Worm (Caenorhabditis elegans): ENCODE measurements around the gene pir-2.
A peak's percentile ranks its signal among the peaks of the same experiment; 100 is the strongest.

pir-2 gene

DNA sequence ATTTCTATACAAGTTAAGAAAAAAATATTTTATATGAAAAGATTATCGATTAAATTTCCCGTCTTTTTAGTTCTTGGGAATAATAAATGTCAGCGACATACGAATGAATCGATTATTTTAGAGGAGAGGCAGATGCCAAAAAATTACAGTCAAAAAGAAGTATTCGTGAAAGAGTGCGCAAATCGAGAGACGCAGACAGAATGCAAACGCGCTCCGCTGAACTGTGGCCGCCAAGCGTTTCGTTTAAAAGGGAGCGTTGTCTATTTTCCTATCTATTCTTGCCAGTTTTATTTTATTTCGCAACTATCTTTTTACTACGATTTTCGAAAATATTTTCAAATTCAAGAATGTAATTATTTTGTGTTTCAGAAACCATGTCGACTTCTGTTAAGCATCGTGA, 23.7 kb upstream of the pir-2 start, which contains the start of gene baf-1 (continued):
- TF ChIP-seq mab-9 (GFP tag; IDR thresholded peaks at IDR 0.05) (no peak), nhr-19 (GFP tag; conservative IDR thresholded peaks at IDR 0.05) (peak; percentile 46), nhr-28 (tag; optimal IDR thresholded peaks at IDR 0.05) (no peak), ceh-8 (GFP tag; optimal IDR thresholded peaks at IDR 0.05) (no peak), fkh-10 (GFP tag; optimal IDR thresholded peaks at IDR 0.05) (no peak), unc-98 (GFP tag; IDR thresholded peaks at IDR 0.05) (no peak), ama-1 (optimal IDR thresholded peaks at IDR 0.05) (no peak), C04F5.9 (tag; optimal IDR thresholded peaks at IDR 0.05) (no peak), unc-62 (GFP tag; optimal IDR thresholded peaks at IDR 0.05) (no peak), fkh-4 (tag; optimal IDR thresholded peaks at IDR 0.05; ENCODE audit: borderline replicate concordance) (no peak), egl-27 (tag; optimal IDR thresholded peaks at IDR 0.05) (no peak), nhr-71 (tag; optimal IDR thresholded peaks at IDR 0.05) (peak; percentile 77), lin-39 (tag; optimal IDR thresholded peaks at IDR 0.05) (peak; percentile 2), elt-2 (tag; optimal IDR thresholded peaks at IDR 0.05) (peak; percentile 64), pax-3 (tag; optimal IDR thresholded peaks at IDR 0.05) (peak; percentile 19), aly-2 (tag; optimal IDR thresholded peaks at IDR 0.05) (no peak), sox-4 (tag; optimal IDR thresholded peaks at IDR 0.05) (peak; percentile 26), elt-3 (tag; optimal IDR thresholded peaks at IDR 0.05) (peak in 1 of 6 experiments; percentile 54), nhr-90 (tag; optimal IDR thresholded peaks at IDR 0.05; ENCODE audit: poor library complexity) (peak; percentile 77), unc-130 (tag; optimal IDR thresholded peaks at IDR 0.05) (peak; percentile 12), efl-3 (GFP tag; optimal IDR thresholded peaks at IDR 0.05) (no peak), nhr-85 (tag) (peak; percentile 77), lin-35 (GFP tag; optimal IDR thresholded peaks at IDR 0.05) (peak; percentile 72 to 83), egl-13 (tag; optimal IDR thresholded peaks at IDR 0.05) (no peak), zag-1 (tag; optimal IDR thresholded peaks at IDR 0.05) (no peak), pqm-1 (tag; optimal IDR thresholded peaks at IDR 0.05) (no peak), unc-86 (tag; optimal IDR thresholded peaks at IDR 0.05) (peak; percentile 17), swsn-7 (tag; optimal IDR thresholded peaks at IDR 0.05) (peak; percentile 68), ztf-11 (tag; optimal IDR thresholded peaks at IDR 0.05) (peak in 1 of 2 experiments; percentile 10), vab-15 (tag; optimal IDR thresholded peaks at IDR 0.05) (no peak), ceh-82 (tag; optimal IDR thresholded peaks at IDR 0.05) (peak; percentile 18 to 55 (median 29))

DNA sequence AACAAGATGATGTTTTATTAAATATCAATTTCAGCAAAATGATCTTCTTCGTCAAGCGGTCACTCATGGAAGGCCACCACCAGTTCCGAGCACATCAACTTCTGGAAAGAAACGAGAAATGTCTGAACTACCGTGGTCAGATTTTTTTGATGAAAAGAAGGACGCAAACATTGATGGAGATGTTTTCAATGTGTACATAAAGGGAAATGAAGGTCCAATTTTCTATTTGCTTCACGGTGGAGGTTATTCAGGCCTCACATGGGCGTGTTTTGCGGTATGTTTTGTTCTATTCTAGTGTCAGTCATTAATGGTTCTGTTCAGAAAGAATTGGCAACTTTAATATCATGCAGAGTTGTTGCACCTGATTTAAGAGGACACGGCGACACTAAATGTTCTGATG, 22.4 kb upstream of the pir-2 start, which contains the start of gene B0464.6:
TSS of gene B0464.6 (minus strand) at position 101 of the 400 bp plus-strand sequence.
- TF ChIP-seq C34B4.2 (tag; optimal IDR thresholded peaks at IDR 0.05) (no peak), lin-13 (GFP tag; optimal IDR thresholded peaks at IDR 0.05) (no peak), nhr-20 (tag; optimal IDR thresholded peaks at IDR 0.05) (no peak), nhr-237 (tag; optimal IDR thresholded peaks at IDR 0.05) (no peak), sptf-1 (tag; optimal IDR thresholded peaks at IDR 0.05) (no peak), mep-1 (tag; optimal IDR thresholded peaks at IDR 0.05) (no peak), nhr-77 (tag; optimal IDR thresholded peaks at IDR 0.05) (no peak), snpc-4 (tag; optimal IDR thresholded peaks at IDR 0.05) (no peak), lin-39 (tag; optimal IDR thresholded peaks at IDR 0.05) (no peak), grh-1 (GFP tag; IDR thresholded peaks at IDR 0.05) (no peak), lir-3 (tag; optimal IDR thresholded peaks at IDR 0.05; ENCODE audit: poor library complexity) (no peak)

DNA sequence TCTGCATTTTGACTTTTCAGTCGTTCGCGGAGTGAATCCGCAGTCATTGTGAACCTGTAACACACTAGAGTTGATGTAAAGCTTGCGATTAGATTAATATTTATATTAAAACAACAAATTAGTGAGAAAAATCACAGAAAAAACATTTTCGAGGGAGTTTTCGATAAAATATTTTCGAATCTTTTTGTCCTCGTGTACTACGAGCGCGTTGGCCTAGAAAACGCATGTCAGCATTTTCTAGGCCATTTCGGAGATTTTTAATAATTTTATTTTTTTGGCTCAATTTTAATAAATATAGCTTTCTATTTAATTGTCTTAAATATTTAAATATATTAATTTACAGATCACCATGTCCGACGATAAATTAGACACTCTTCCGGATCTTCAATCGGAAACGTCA, 22.0 kb upstream of the pir-2 start, which contains the start of gene B0464.9:
TSS of gene B0464.9 (plus strand) at position 344 of the 400 bp plus-strand sequence.
- TF ChIP-seq C34B4.2 (tag; optimal IDR thresholded peaks at IDR 0.05) (no peak), nhr-90 (tag; optimal IDR thresholded peaks at IDR 0.05; ENCODE audit: poor library complexity) (peak; percentile 88), ets-5 (GFP tag; IDR thresholded peaks at IDR 0.05) (no peak), xbp-1 (tag; optimal IDR thresholded peaks at IDR 0.05) (peak; percentile 74), pax-3 (tag; optimal IDR thresholded peaks at IDR 0.05) (peak; percentile 67), nhr-19 (GFP tag; conservative IDR thresholded peaks at IDR 0.05) (peak; percentile 70), C04F5.9 (tag; optimal IDR thresholded peaks at IDR 0.05) (peak; percentile 79), nhr-11 (tag; optimal IDR thresholded peaks at IDR 0.05) (no peak), ces-1 (GFP tag; optimal IDR thresholded peaks at IDR 0.05) (no peak), irx-1 (tag; optimal IDR thresholded peaks at IDR 0.05) (peak; percentile 90), dpl-1 (GFP tag; optimal IDR thresholded peaks at IDR 0.05) (peak; percentile 16 to 70 (median 64)), elt-3 (tag; optimal IDR thresholded peaks at IDR 0.05) (no peak), lsy-2 (tag; optimal IDR thresholded peaks at IDR 0.05) (peak; percentile 77 to 83), nhr-28 (tag; optimal IDR thresholded peaks at IDR 0.05) (no peak), aly-2 (tag; optimal IDR thresholded peaks at IDR 0.05) (no peak), lin-39 (tag; optimal IDR thresholded peaks at IDR 0.05) (peak; percentile 5), egl-13 (tag; optimal IDR thresholded peaks at IDR 0.05) (peak; percentile 78), jun-1 (tag; optimal IDR thresholded peaks at IDR 0.05) (no peak), unc-130 (tag; optimal IDR thresholded peaks at IDR 0.05) (no peak), mdl-1 (tag; optimal IDR thresholded peaks at IDR 0.05) (no peak)

Data from whole organism, L1 larva.